Fruit fly (Drosophila melanogaster) whole organism, wandering third instar larva: Measurements from ENCODE around the gene bchs.

ENCODE experiments used
- Abd-B ChIP-seq: fragments of >200 bp; optimal IDR thresholded peaks from 2 replicates; lab custom pipeline; 2017; ENCODE audit warnings: missing biosample characterization, missing genetic modification characterization
- CG9705 ChIP-seq: fragments of 200-800 bp; sonication (Bioruptor generic); optimal IDR thresholded peaks from 2 replicates; lab custom pipeline; 2018; ENCODE audit warnings: missing biosample characterization, mild to moderate bottlenecking, missing genetic modification characterization
- CrebA ChIP-seq: fragments of 200-800 bp; sonication (Bioruptor generic); optimal IDR thresholded peaks from 2 replicates; lab custom pipeline; 2016; ENCODE audit warnings: missing biosample characterization, mild to moderate bottlenecking, missing genetic modification characterization, borderline replicate concordance
- Dfd ChIP-seq: fragments of >200 bp; optimal IDR thresholded peaks from 2 replicates; lab custom pipeline; 2017; ENCODE audit warnings: missing biosample characterization, missing genetic modification characterization
- Dif ChIP-seq: fragments of 200-275, 200-300 bp; sonication (Bioruptor generic); optimal IDR thresholded peaks from 2 replicates; lab custom pipeline; 2018; ENCODE audit warnings: missing biosample characterization, missing genetic modification characterization; ENCODE audit not compliant: partially characterized antibody
- GATAd ChIP-seq: sonication (Bioruptor generic); optimal IDR thresholded peaks from 2 replicates; lab custom pipeline; 2016; ENCODE audit warnings: missing biosample characterization, missing genetic modification characterization
- HLH106 ChIP-seq: fragments of 200-800 bp; optimal IDR thresholded peaks from 3 replicates; lab custom pipeline; 2019; ENCODE audit warnings: missing biosample characterization, mild to moderate bottlenecking, missing genetic modification characterization, moderate library complexity
- Hnf4 ChIP-seq: fragments of 200-800 bp; sonication (Bioruptor generic); optimal IDR thresholded peaks from 2 replicates; lab custom pipeline; 2016; ENCODE audit warnings: missing biosample characterization, mild to moderate bottlenecking, missing genetic modification characterization
- Hr83 ChIP-seq: fragments of 200-300 bp; sonication (Bioruptor generic); optimal IDR thresholded peaks from 2 replicates; lab custom pipeline; 2016; ENCODE audit warnings: missing biosample characterization, mild to moderate bottlenecking, missing genetic modification characterization, moderate library complexity; ENCODE audit not compliant: poor library complexity, severe bottlenecking
- Jra ChIP-seq: sonication (Bioruptor generic); optimal IDR thresholded peaks from 2 replicates; lab custom pipeline; 2016; ENCODE audit warnings: missing biosample characterization, missing genetic modification characterization
- Mio ChIP-seq: sonication (Bioruptor generic); optimal IDR thresholded peaks from 2 replicates; lab custom pipeline; 2016; ENCODE audit warnings: missing biosample characterization, missing genetic modification characterization
- Myc ChIP-seq: fragments of >200 bp; optimal IDR thresholded peaks from 2 replicates; lab custom pipeline; 2017
- N ChIP-seq: fragments of >200 bp; optimal IDR thresholded peaks from 2 replicates; lab custom pipeline; 2018; ENCODE audit warnings: missing biosample characterization, missing external identifiers, missing genetic modification characterization
- OdsH ChIP-seq: fragments of 200-800 bp; sonication (Bioruptor generic); optimal IDR thresholded peaks from 2 replicates; lab custom pipeline; 2016; ENCODE audit warnings: missing biosample characterization, mild to moderate bottlenecking, missing genetic modification characterization
- Rel ChIP-seq, 2 experiments: fragments of 200-800 bp; sonication (Bioruptor generic) in 1 of 2; optimal IDR thresholded peaks; 2 replicates in 1 of 2; 3 replicates in 1 of 2; lab custom pipeline; 2016 to 2019; ENCODE audit warnings: mild to moderate bottlenecking in 2 of 2, missing biosample characterization in 2 of 2, missing genetic modification characterization in 2 of 2, moderate library complexity in 1 of 2
- Sp1 ChIP-seq: fragments of 200-800 bp; sonication (Bioruptor generic); optimal IDR thresholded peaks from 3 replicates; lab custom pipeline; 2019; ENCODE audit warnings: missing biosample characterization, mild to moderate bottlenecking, missing genetic modification characterization, moderate library complexity
- Vsx2 ChIP-seq: fragments of 200-300, 225-300 bp; sonication (Bioruptor generic); optimal IDR thresholded peaks from 2 replicates; lab custom pipeline; 2018; ENCODE audit warnings: missing biosample characterization, missing genetic modification characterization; ENCODE audit not compliant: partially characterized antibody
- br ChIP-seq: fragments of 200-800 bp; sonication (Bioruptor generic); optimal IDR thresholded peaks from 2 replicates; lab custom pipeline; 2016; ENCODE audit warnings: missing biosample characterization, missing genetic modification characterization
- brk ChIP-seq: fragments of 200-800 bp; sonication (Bioruptor generic); optimal IDR thresholded peaks from 2 replicates; lab custom pipeline; 2016; ENCODE audit warnings: missing biosample characterization, mild to moderate bottlenecking, missing genetic modification characterization
- dmrt93B ChIP-seq: fragments of 200-800 bp; sonication (Bioruptor generic); optimal IDR thresholded peaks from 2 replicates; lab custom pipeline; 2018; ENCODE audit warnings: missing biosample characterization, mild to moderate bottlenecking, missing genetic modification characterization
- dsf ChIP-seq: sonication (Bioruptor generic); optimal IDR thresholded peaks from 2 replicates; lab custom pipeline; 2016; ENCODE audit warnings: missing biosample characterization, missing genetic modification characterization, borderline replicate concordance
- foxo ChIP-seq, 2 experiments: fragments of 200-800 bp; sonication (Bioruptor generic); optimal IDR thresholded peaks; 2 replicates in 1 of 2; 3 replicates in 1 of 2; lab custom pipeline; 2016 to 2017; ENCODE audit warnings: missing biosample characterization in 2 of 2, missing genetic modification characterization in 2 of 2
- fru ChIP-seq: fragments of 200-800 bp; sonication (Bioruptor generic); optimal IDR thresholded peaks from 3 replicates; lab custom pipeline; 2016; ENCODE audit warnings: missing biosample characterization, mild to moderate bottlenecking, missing genetic modification characterization
- h ChIP-seq: fragments of 200-800 bp; sonication (Bioruptor generic); optimal IDR thresholded peaks from 3 replicates; lab custom pipeline; 2016; ENCODE audit warnings: missing biosample characterization, mild to moderate bottlenecking, missing genetic modification characterization
- jim ChIP-seq: fragments of 175-275, 200-325 bp; sonication (Bioruptor generic); optimal IDR thresholded peaks from 2 replicates; lab custom pipeline; 2016; ENCODE audit warnings: missing biosample characterization, mild to moderate bottlenecking, missing genetic modification characterization
- lola ChIP-seq: fragments of >200 bp; optimal IDR thresholded peaks from 2 replicates; lab custom pipeline; 2017; ENCODE audit warnings: missing biosample characterization, missing genetic modification characterization
- pan ChIP-seq: fragments of >200 bp; optimal IDR thresholded peaks from 2 replicates; lab custom pipeline; 2017
- psq ChIP-seq: fragments of 200-800 bp; sonication (Bioruptor generic); optimal IDR thresholded peaks from 3 replicates; lab custom pipeline; 2017; ENCODE audit warnings: missing biosample characterization, mild to moderate bottlenecking, missing genetic modification characterization, moderate library complexity
- rgr ChIP-seq: fragments of 200-800 bp; sonication (Bioruptor generic); optimal IDR thresholded peaks from 3 replicates; lab custom pipeline; 2016; ENCODE audit warnings: missing biosample characterization, mild to moderate bottlenecking, missing genetic modification characterization
- sage ChIP-seq: fragments of 200-800 bp; sonication (Bioruptor generic); optimal IDR thresholded peaks from 2 replicates; lab custom pipeline; 2016; ENCODE audit warnings: missing biosample characterization, mild to moderate bottlenecking, missing genetic modification characterization
- sv ChIP-seq: fragments of 200-800 bp; sonication (Bioruptor generic); optimal IDR thresholded peaks from 3 replicates; lab custom pipeline; 2016; ENCODE audit warnings: missing biosample characterization, missing genetic modification characterization
- tai ChIP-seq: sonication (Bioruptor generic); optimal IDR thresholded peaks from 2 replicates; lab custom pipeline; 2016; ENCODE audit warnings: missing biosample characterization, missing genetic modification characterization

bchs gene

DNA sequence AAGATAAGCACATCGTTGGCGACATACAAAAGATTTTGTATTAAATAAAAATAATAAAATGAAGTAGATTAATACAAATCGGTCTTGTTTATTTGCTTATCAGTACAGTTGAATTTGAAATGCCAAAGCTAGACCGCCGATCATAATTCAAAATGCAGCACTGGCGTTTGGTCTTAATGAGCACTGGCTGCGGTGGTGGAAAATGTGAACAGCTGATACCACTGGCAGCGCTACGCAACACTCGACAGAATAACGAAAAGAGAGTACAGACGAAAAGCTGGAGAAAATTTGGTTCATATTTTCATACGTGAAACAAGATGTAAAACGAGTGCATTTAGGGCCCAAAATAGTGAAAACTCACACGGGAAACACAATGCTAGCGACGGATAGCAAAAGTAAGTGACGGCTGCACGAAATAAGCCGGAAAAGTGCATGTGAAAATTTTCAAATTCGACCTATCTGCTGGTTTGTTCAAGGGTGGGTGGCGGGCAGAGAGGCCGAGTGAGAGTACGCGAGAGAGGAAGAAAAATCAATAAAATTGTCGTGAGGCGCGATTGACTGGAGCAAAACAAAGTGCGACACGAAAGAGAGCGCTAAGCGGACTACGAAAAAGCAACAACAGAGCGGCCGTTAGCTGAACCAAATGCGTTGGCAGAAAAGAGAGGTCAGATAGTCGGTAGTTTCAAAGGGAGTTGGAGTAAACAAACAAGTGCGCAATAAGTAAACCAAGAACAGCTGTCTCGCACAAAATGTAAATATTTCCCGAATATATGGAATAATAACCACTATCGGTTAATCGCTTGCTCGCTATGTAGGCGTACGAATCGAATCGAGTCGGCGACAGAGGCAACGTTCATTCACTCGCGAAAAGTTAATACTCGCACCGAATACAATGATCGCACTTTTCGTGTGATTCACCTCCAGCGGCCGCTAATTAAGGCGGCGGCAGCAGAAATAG, at the start of gene bchs:
Gene bchs, plus strand, starts transcription at position 277 of the 958 bp plus-strand sequence.
- TF ChIP-seq rgr (GFP tag; lab: Kevin White, UChicago) (peak; percentile 86), tai (no peak), Myc (lab: Kevin White, UChicago) (peak; percentile 39), Dfd (GFP tag; lab: Kevin White, UChicago) (no peak), Dif (peak; percentile 21), Hnf4 (GFP tag; lab: Kevin White, UChicago) (peak; percentile 6), Hr83 (GFP tag; lab: Kevin White, UChicago) (peak; percentile 98), GATAd (GFP tag; lab: Kevin White, UChicago) (peak; percentile 23), dsf (GFP tag; lab: Kevin White, UChicago) (no peak), Sp1 (GFP tag; lab: Kevin White, UChicago) (peak; percentile 53), Abd-B (GFP tag; lab: Kevin White, UChicago) (no peak), foxo (GFP tag; optimal IDR thresholded peaks at IDR 0.05; lab: Kevin White, UChicago) (peak in 1 of 2 experiments; percentile 14), lola (GFP tag; lab: Kevin White, UChicago) (no peak), CrebA (GFP tag; lab: Kevin White, UChicago) (peak; percentile 78), HLH106 (tag; lab: Kevin White, UChicago) (peak; percentile 41), Rel (GFP tag; optimal IDR thresholded peaks at IDR 0.05; lab: Kevin White, UChicago) (no peak), Rel (tag; optimal IDR thresholded peaks at IDR 0.05; lab: Kevin White, UChicago) (peak; percentile 97), psq (GFP tag; lab: Kevin White, UChicago) (peak; percentile 98), h (GFP tag; lab: Kevin White, UChicago) (peak; percentile 87), br (peak; percentile 67), dmrt93B (GFP tag; lab: Kevin White, UChicago) (no peak), sage (GFP tag; lab: Kevin White, UChicago) (peak; percentile 5), brk (GFP tag; lab: Kevin White, UChicago) (no peak), CG9705 (GFP tag; lab: Kevin White, UChicago) (no peak), sv (GFP tag; lab: Kevin White, UChicago) (peak; percentile 56), OdsH (peak; percentile 82), jim (GFP tag; lab: Kevin White, UChicago) (no peak)

DNA sequence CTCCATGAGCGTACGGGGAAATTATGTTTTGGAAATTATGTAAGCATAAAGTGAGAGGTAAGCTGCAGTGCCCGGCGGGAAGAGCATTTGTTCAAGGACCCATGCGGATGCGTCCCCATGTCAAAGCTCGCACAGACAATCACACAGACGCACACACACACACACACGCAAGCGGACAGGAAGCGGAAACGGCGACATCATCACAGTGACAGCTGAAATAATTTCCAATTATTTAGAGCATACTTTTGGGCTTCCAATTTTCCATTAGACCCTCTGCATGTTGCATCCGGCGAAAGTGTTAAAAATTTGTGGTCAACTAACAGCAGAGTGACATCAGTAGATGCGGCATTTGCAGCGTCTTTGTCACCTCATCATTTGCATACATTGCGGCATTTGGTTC, 40.2 kb upstream of the bchs start:
- TF ChIP-seq N (GFP tag; lab: Kevin White, UChicago) (no peak), brk (GFP tag; lab: Kevin White, UChicago) (no peak), Mio (GFP tag; lab: Kevin White, UChicago) (no peak), pan (lab: Kevin White, UChicago) (no peak), sage (GFP tag; lab: Kevin White, UChicago) (no peak), tai (no peak), OdsH (no peak), sv (GFP tag; lab: Kevin White, UChicago) (no peak), Sp1 (GFP tag; lab: Kevin White, UChicago) (no peak), fru (GFP tag; lab: Kevin White, UChicago) (no peak), Hr83 (GFP tag; lab: Kevin White, UChicago) (no peak), Jra (GFP tag; lab: Kevin White, UChicago) (no peak), rgr (GFP tag; lab: Kevin White, UChicago) (no peak), Hnf4 (GFP tag; lab: Kevin White, UChicago) (no peak)

DNA sequence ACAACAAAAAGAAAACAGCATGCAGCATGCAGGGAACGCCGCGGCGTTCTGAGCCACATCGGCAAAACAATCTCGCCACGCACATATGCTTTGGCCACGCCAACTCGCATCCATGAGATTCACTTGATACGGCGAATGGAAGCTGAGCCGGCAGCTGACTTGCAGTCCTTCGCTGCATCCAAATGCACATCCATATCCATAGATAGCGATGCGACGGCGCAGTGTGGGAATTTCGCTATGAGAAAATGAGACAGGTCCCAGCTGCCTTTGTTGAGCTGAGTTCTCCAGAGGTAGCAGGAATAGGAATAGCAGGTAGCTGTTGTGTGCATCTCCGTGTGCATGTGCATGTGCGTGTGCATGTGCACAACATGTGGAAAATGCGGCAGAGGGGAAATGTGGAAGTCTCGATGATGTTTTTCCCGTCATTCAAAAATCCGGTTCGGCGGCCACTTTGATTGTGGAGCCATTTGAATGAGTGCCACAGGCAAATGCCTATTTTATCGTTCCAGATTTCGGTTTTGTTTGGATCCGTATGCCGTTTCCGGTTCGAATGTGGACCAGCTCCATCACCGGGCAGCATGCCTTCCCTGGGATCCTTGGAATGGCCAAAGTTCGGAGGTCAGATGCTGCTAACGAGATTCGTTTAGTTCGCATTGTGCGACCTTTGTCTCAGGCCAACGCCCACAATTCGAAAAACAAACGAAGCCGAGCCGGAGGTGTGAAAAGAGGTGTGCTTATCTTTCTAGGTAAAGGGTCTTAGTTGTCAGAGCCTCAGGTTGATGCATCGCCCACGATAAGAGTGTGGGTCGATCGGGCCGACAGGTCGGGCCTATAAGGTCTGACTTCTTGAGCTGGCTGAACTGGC, 35.9 kb upstream of the bchs start:
- no peak for TF ChIP-seq fru (GFP tag; lab: Kevin White, UChicago)
- no peak for TF ChIP-seq psq (GFP tag; lab: Kevin White, UChicago)
- no peak for TF ChIP-seq Vsx2 (GFP tag; lab: Kevin White, UChicago)
- TF ChIP-seq Jra (GFP tag; lab: Kevin White, UChicago) = no peak
- TF ChIP-seq N (GFP tag; lab: Kevin White, UChicago) = no peak
- TF ChIP-seq HLH106 (tag; lab: Kevin White, UChicago) = no peak
- TF ChIP-seq Dfd (GFP tag; lab: Kevin White, UChicago) = no peak
- no peak for TF ChIP-seq sv (GFP tag; lab: Kevin White, UChicago)
- TF ChIP-seq rgr (GFP tag; lab: Kevin White, UChicago) = no peak
- TF ChIP-seq OdsH = no peak
- no peak for TF ChIP-seq sage (GFP tag; lab: Kevin White, UChicago)
- no peak for TF ChIP-seq tai
- no peak for TF ChIP-seq lola (GFP tag; lab: Kevin White, UChicago)
- TF ChIP-seq Hr83 (GFP tag; lab: Kevin White, UChicago) = no peak
- TF ChIP-seq, all 38 proteins: peak for 0
